Worm (Caenorhabditis elegans) whole organism, L4/young adult: ENCODE results near the gene C54H2.4.

Experiments
- dao-5 ChIP-seq: sonication (generic microtip); optimal IDR thresholded peaks from 2 replicates; lab custom pipeline; 2016; ENCODE audit warnings: missing genotype, missing genetic modification characterization, moderate library complexity, missing compliant biosample characterization
- him-1 ChIP-seq: sonication (generic microtip); optimal IDR thresholded peaks from 2 replicates; lab custom pipeline; 2016; ENCODE audit warnings: missing genotype, missing genetic modification reagents, missing genetic modification characterization, missing compliant biosample characterization

DNA sequence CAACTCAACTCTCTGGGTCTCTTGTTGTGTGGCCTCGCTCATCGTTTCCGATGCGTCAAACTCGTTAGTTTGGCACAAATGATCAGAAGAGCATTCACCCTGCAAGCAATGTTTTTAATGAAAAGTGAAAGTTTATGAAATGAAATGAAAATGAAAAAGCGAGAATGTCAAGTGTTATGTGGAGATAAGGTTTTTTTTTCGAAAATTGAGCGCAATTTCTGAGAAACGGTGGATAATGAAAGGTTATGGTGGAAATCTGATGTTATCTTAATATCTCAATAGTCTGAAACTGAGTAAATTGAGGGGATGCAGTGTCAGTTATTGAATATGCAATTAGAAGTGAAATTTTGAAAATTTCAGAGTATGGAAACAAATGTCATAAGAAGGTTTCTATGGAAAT, 27.3 kb downstream of the C54H2.4 start, which contains the start of gene gnrr-4:
- TF ChIP-seq dao-5 (tag; lab: Kevin White, UChicago), result no peak
- TF ChIP-seq him-1, result no peak
